Fruit fly (Drosophila melanogaster) whole organism, embryonic: ENCODE data around the gene pkaap.

Source experiments
- BtbVII ChIP-seq: fragments of 200-800 bp; sonication (Bioruptor generic); optimal IDR thresholded peaks from 3 replicates; lab custom pipeline; 2017; ENCODE audit warnings: missing biosample characterization, mild to moderate bottlenecking, missing genetic modification characterization
- CG1024 ChIP-seq: fragments of 200-800 bp; sonication (Bioruptor generic); IDR thresholded peaks from 2 replicates; pipeline ENCODE4 v1.3.6; 2022; ENCODE audit warnings: missing biosample characterization, missing genetic modification characterization
- CG10431 ChIP-seq: fragments of 200-800 bp; sonication (Bioruptor generic); optimal IDR thresholded peaks from 3 replicates; lab custom pipeline; 2018; ENCODE audit warnings: missing biosample characterization, mild to moderate bottlenecking, missing genetic modification characterization
- CG11085 ChIP-seq: fragments of 200-800 bp; sonication (Bioruptor generic); IDR thresholded peaks from 2 replicates; pipeline ENCODE4 v1.3.6; 2022; ENCODE audit warnings: missing biosample characterization, missing genetic modification characterization
- CG12104 ChIP-seq: fragments of 200-800 bp; sonication (Bioruptor generic); optimal IDR thresholded peaks from 3 replicates; lab custom pipeline; 2016; ENCODE audit warnings: missing biosample characterization, missing genetic modification characterization
- CG14014 ChIP-seq: fragments of 200-800 bp; sonication (Bioruptor generic); IDR thresholded peaks from 2 replicates; pipeline ENCODE4 v1.3.6; 2022; ENCODE audit warnings: missing biosample characterization, missing genetic modification characterization
- CG1603 ChIP-seq: fragments of 200-800 bp; sonication (Bioruptor generic); optimal IDR thresholded peaks from 2 replicates; lab custom pipeline; 2019; ENCODE audit warnings: missing biosample characterization, mild to moderate bottlenecking, missing genetic modification characterization, moderate library complexity
- CG17568 ChIP-seq: fragments of 200-800 bp; sonication (Bioruptor generic); optimal IDR thresholded peaks from 2 replicates; lab custom pipeline; 2018; ENCODE audit warnings: missing biosample characterization, mild to moderate bottlenecking, missing genetic modification characterization, moderate library complexity
- CG2116 ChIP-seq: fragments of 200-800 bp; sonication (Bioruptor generic); optimal IDR thresholded peaks from 3 replicates; lab custom pipeline; 2018; ENCODE audit warnings: missing biosample characterization, mild to moderate bottlenecking, missing genetic modification characterization
- CG2120 ChIP-seq: fragments of 200-800 bp; sonication (Bioruptor generic); optimal IDR thresholded peaks from 3 replicates; lab custom pipeline; 2016; ENCODE audit warnings: missing biosample characterization, missing genetic modification characterization
- CG30403 ChIP-seq: fragments of 200-800 bp; sonication (Bioruptor generic); optimal IDR thresholded peaks from 3 replicates; lab custom pipeline; 2016; ENCODE audit warnings: missing biosample characterization, missing genetic modification characterization
- CG31224 ChIP-seq: fragments of 200-800 bp; sonication (Bioruptor generic); IDR thresholded peaks from 2 replicates; pipeline ENCODE4 v1.3.6; 2022; ENCODE audit warnings: missing biosample characterization, missing genetic modification characterization
- CG4617 ChIP-seq: fragments of 200-800 bp; sonication (Bioruptor generic); optimal IDR thresholded peaks from 3 replicates; lab custom pipeline; 2016; ENCODE audit warnings: missing biosample characterization, missing genetic modification characterization, borderline replicate concordance
- CG6854 ChIP-seq: fragments of 200-800 bp; sonication (Bioruptor generic); optimal IDR thresholded peaks from 3 replicates; lab custom pipeline; 2017; ENCODE audit warnings: missing biosample characterization, mild to moderate bottlenecking, missing genetic modification characterization
- CG7271 ChIP-seq: fragments of 200-800 bp; sonication (Bioruptor generic); optimal IDR thresholded peaks from 2 replicates; lab custom pipeline; 2018; ENCODE audit warnings: missing biosample characterization, mild to moderate bottlenecking, missing genetic modification characterization, moderate library complexity
- CG7963 ChIP-seq: fragments of 200-800 bp; sonication (Bioruptor generic); IDR thresholded peaks from 3 replicates; pipeline ENCODE4 v1.3.6; 2022; ENCODE audit warnings: missing biosample characterization, missing genetic modification characterization; ENCODE audit not compliant: partially characterized antibody
- CG9437 ChIP-seq: fragments of 200-800 bp; sonication (Bioruptor generic); optimal IDR thresholded peaks from 2 replicates; lab custom pipeline; 2018; ENCODE audit warnings: missing biosample characterization, mild to moderate bottlenecking, missing genetic modification characterization
- Camta ChIP-seq: fragments of 200-800 bp; sonication (Bioruptor generic); optimal IDR thresholded peaks from 2 replicates; lab custom pipeline; 2016; ENCODE audit warnings: missing biosample characterization, missing genetic modification characterization
- CoRest ChIP-seq: fragments of 200-800 bp; sonication (Bioruptor generic); optimal IDR thresholded peaks from 3 replicates; lab custom pipeline; 2018; ENCODE audit warnings: missing biosample characterization, mild to moderate bottlenecking, missing genetic modification characterization, moderate library complexity
- Dad ChIP-seq: fragments of 200-800 bp; sonication (Bioruptor generic); optimal IDR thresholded peaks from 3 replicates; lab custom pipeline; 2016; ENCODE audit warnings: missing biosample characterization, missing genetic modification characterization
- Dek ChIP-seq: fragments of 200-800 bp; sonication (Bioruptor generic); optimal IDR thresholded peaks from 3 replicates; lab custom pipeline; 2019; ENCODE audit warnings: missing biosample characterization, mild to moderate bottlenecking, missing genetic modification characterization, moderate library complexity
- Gsc ChIP-seq: fragments of 200-800 bp; sonication (Bioruptor generic); IDR thresholded peaks from 2 replicates; pipeline ENCODE4 v1.3.6; 2022; ENCODE audit warnings: missing biosample characterization, missing genetic modification characterization
- HLH4C ChIP-seq: fragments of 200-800 bp; sonication (Bioruptor generic); IDR thresholded peaks from 3 replicates; pipeline ENCODE4 v1.3.6; 2022; ENCODE audit warnings: missing biosample characterization, missing genetic modification characterization; ENCODE audit not compliant: partially characterized antibody
- HLHmδ ChIP-seq: fragments of 200-800 bp; sonication (Bioruptor generic); optimal IDR thresholded peaks from 2 replicates; lab custom pipeline; 2018; ENCODE audit warnings: missing biosample characterization, mild to moderate bottlenecking, missing genetic modification characterization, moderate library complexity
- Hand ChIP-seq: fragments of 200-800 bp; sonication (Bioruptor generic); optimal IDR thresholded peaks from 2 replicates; lab custom pipeline; 2017; ENCODE audit warnings: mild to moderate bottlenecking, missing biosample characterization, missing genetic modification reagents, missing genetic modification characterization
- HmgD ChIP-seq: fragments of 200-800 bp; sonication (Bioruptor generic); optimal IDR thresholded peaks from 3 replicates; lab custom pipeline; 2016; ENCODE audit warnings: missing biosample characterization, missing genetic modification characterization
- Mad ChIP-seq: fragments of 200-800 bp; sonication (Bioruptor generic); optimal IDR thresholded peaks from 2 replicates; lab custom pipeline; 2016; ENCODE audit warnings: missing biosample characterization, missing genetic modification characterization
- Nf-YB ChIP-seq: fragments of 200-800 bp; sonication (Bioruptor generic); optimal IDR thresholded peaks from 3 replicates; lab custom pipeline; 2019; ENCODE audit warnings: missing biosample characterization, mild to moderate bottlenecking, missing genetic modification characterization, moderate library complexity
- Oli ChIP-seq: fragments of 200-800 bp; sonication (Bioruptor generic); optimal IDR thresholded peaks from 2 replicates; lab custom pipeline; 2018; ENCODE audit warnings: missing biosample characterization, mild to moderate bottlenecking, missing genetic modification characterization, moderate library complexity
- Sox100B ChIP-seq: fragments of 200-800 bp; sonication (Bioruptor generic); optimal IDR thresholded peaks from 3 replicates; lab custom pipeline; 2018; ENCODE audit warnings: missing biosample characterization, mild to moderate bottlenecking, missing genetic modification characterization
- Sox102F ChIP-seq: fragments of 200-800 bp; sonication (Bioruptor generic); optimal IDR thresholded peaks from 2 replicates; lab custom pipeline; 2018; ENCODE audit warnings: missing biosample characterization, mild to moderate bottlenecking, missing genetic modification characterization, moderate library complexity
- Vsx1 ChIP-seq: fragments of 200-800 bp; sonication (Bioruptor generic); optimal IDR thresholded peaks from 2 replicates; lab custom pipeline; 2017; ENCODE audit warnings: missing biosample characterization, mild to moderate bottlenecking, missing genetic modification characterization, missing genetic modification reagents
- al ChIP-seq: fragments of 200-800 bp; sonication (Bioruptor generic); IDR thresholded peaks from 2 replicates; pipeline ENCODE4 v1.3.6; 2022; ENCODE audit warnings: missing biosample characterization, missing genetic modification characterization
- crol ChIP-seq: fragments of 200-800 bp; sonication (Bioruptor generic); IDR thresholded peaks from 2 replicates; pipeline ENCODE4 v1.3.6; 2022; ENCODE audit warnings: missing biosample characterization, missing genetic modification characterization
- disco-r ChIP-seq: fragments of 200-800 bp; sonication (Bioruptor generic); optimal IDR thresholded peaks from 2 replicates; lab custom pipeline; 2016; ENCODE audit warnings: missing biosample characterization, missing genetic modification characterization
- emc ChIP-seq: fragments of 200-800 bp; sonication (Bioruptor generic); optimal IDR thresholded peaks from 2 replicates; lab custom pipeline; 2016; ENCODE audit warnings: missing biosample characterization, missing genetic modification characterization
- eyg ChIP-seq: fragments of 200-800 bp; sonication (Bioruptor generic); optimal IDR thresholded peaks from 3 replicates; lab custom pipeline; 2016; ENCODE audit warnings: missing biosample characterization, missing genetic modification characterization
- gsb ChIP-seq: fragments of 200-800 bp; sonication (Bioruptor generic); IDR thresholded peaks from 2 replicates; pipeline ENCODE4 v1.3.6; 2022; ENCODE audit warnings: missing biosample characterization, missing genetic modification characterization
- insv ChIP-seq, 2 experiments: fragments of 200-800 bp; sonication (Bioruptor generic); optimal IDR thresholded peaks; 3 replicates each; lab custom pipeline; 2016 to 2018; ENCODE audit warnings: missing biosample characterization in 2 of 2, missing genetic modification characterization in 2 of 2
- lilli ChIP-seq: fragments of 200-800 bp; sonication (Bioruptor generic); optimal IDR thresholded peaks from 3 replicates; lab custom pipeline; 2016; ENCODE audit warnings: missing biosample characterization, missing genetic modification characterization
- odd ChIP-seq: fragments of 200-800 bp; sonication (Bioruptor generic); optimal IDR thresholded peaks from 2 replicates; lab custom pipeline; 2017; ENCODE audit warnings: missing biosample characterization, mild to moderate bottlenecking, missing genetic modification characterization
- row ChIP-seq: fragments of 200-800 bp; sonication (Bioruptor generic); IDR thresholded peaks from 3 replicates; pipeline ENCODE4 v1.3.6; 2022; ENCODE audit warnings: missing biosample characterization, missing genetic modification characterization
- scrt ChIP-seq: fragments of 200-800 bp; sonication (Bioruptor generic); optimal IDR thresholded peaks from 2 replicates; lab custom pipeline; 2018; ENCODE audit warnings: missing biosample characterization, mild to moderate bottlenecking, missing genetic modification characterization, moderate library complexity
- seq ChIP-seq: fragments of 200-800 bp; sonication (Bioruptor generic); IDR thresholded peaks from 2 replicates; pipeline ENCODE4 v1.3.6; 2022; ENCODE audit warnings: missing biosample characterization, missing genetic modification characterization
- slbo ChIP-seq: fragments of 200-800 bp; sonication (Bioruptor generic); IDR thresholded peaks from 2 replicates; pipeline ENCODE4 v1.3.6; 2022; ENCODE audit warnings: missing biosample characterization, missing genetic modification characterization
- toy ChIP-seq: fragments of 200-800 bp; sonication (Bioruptor generic); IDR thresholded peaks from 2 replicates; pipeline ENCODE4 v1.3.6; 2022; ENCODE audit warnings: missing biosample characterization, missing genetic modification characterization
- trh ChIP-seq: fragments of 200-800 bp; sonication (Bioruptor generic); optimal IDR thresholded peaks from 2 replicates; lab custom pipeline; 2016; ENCODE audit warnings: missing biosample characterization, missing genetic modification characterization
- wdn ChIP-seq: fragments of 200-800 bp; sonication (Bioruptor generic); IDR thresholded peaks from 2 replicates; pipeline ENCODE4 v1.3.6; 2022; ENCODE audit warnings: missing biosample characterization, missing genetic modification characterization

pkaap gene

DNA sequence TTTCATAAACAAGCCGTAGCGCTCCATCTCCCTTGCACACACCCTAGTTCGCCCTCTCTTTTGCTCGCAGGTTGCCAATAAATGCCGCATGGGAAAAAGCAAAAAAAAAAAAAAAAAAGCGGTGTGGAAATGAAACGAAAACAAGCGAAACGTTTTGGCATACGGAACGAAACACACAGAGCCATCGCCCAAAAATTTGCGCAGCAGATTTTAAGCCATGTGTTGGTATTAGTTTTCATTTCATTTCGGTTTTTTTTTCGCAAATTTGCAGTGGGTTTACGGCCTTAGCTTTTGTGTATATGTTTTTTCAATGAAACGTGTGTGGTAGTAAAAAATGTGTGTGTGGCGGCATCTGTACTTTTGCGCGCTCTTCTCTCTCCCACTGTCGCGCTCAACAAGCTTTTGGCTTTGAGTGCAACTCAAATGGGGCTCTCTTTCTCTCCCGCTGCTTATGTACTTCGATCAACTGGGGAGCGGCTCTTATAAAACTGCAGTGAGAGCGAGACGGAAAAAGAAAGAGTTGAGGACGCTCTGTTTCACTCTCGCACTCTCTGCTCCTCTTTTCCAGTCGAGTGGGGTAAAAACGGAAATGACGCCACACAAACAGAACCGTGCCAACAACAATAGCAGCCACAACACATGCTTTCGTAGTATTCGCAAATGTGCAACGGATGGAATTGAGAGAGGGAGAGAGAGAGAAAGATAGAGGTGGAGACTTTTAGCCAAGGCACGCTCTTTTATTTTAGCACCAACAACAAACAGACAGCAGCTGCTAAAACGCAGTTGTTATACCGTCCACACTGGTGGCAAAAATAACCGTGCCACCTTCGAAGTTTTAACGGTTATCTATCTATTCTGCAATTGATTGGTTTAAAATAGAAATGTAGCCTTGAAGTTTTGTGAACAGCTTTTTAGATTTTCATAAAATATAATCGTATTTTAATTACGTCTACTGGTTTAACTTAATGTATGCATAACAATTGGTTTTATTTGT is 3.5 kb upstream of the pkaap start (continued):
- TF ChIP-seq Sox100B (peak; percentile 25), HmgD (GFP tag; lab: Kevin White, UChicago) (no peak), Dad (GFP tag; lab: Kevin White, UChicago) (peak; percentile 31), Vsx1 (GFP tag; lab: Kevin White, UChicago) (peak; percentile 40), Nf-YB (peak; percentile 18), Hand (GFP tag; lab: Kevin White, UChicago) (peak; percentile 48), CG2116 (GFP tag; lab: Kevin White, UChicago) (peak; percentile 20), CG6854 (GFP tag; lab: Kevin White, UChicago) (peak; percentile 30), HLH4C (GFP tag; lab: Robert Waterston, UW) (no peak), scrt (GFP tag; lab: Kevin White, UChicago) (peak; percentile 70), eyg (peak; percentile 2), CG7963 (GFP tag; lab: Robert Waterston, UW) (no peak), CG30403 (peak; percentile 29), CG10431 (no peak), HLHmδ (no peak), CG11085 (GFP tag; lab: Robert Waterston, UW) (no peak), Oli (tag; lab: Kevin White, UChicago) (peak; percentile 56), wdn (GFP tag; lab: Robert Waterston, UW) (no peak), BtbVII (no peak), insv (GFP tag; optimal IDR thresholded peaks at IDR 0.05; lab: Kevin White, UChicago) (no peak), CG31224 (GFP tag; lab: Robert Waterston, UW) (no peak), CG12104 (GFP tag; lab: Kevin White, UChicago) (peak; percentile 0), CG17568 (GFP tag; lab: Kevin White, UChicago) (no peak), Camta (GFP tag; lab: Kevin White, UChicago) (peak; percentile 34), Mad (peak; percentile 53), row (GFP tag; lab: Robert Waterston, UW) (no peak), trh (GFP tag; lab: Kevin White, UChicago) (peak; percentile 36), CoRest (peak; percentile 46), CG1603 (tag; lab: Kevin White, UChicago) (peak; percentile 30), slbo (GFP tag; lab: Robert Waterston, UW) (no peak), CG7271 (tag; lab: Kevin White, UChicago) (no peak), CG14014 (GFP tag; lab: Robert Waterston, UW) (no peak), CG9437 (no peak), gsb (GFP tag; lab: Robert Waterston, UW) (no peak), crol (no peak), CG2120 (GFP tag; lab: Kevin White, UChicago) (peak; percentile 61), CG4617 (GFP tag; lab: Kevin White, UChicago) (no peak), Gsc (GFP tag; lab: Robert Waterston, UW) (no peak), Sox102F (GFP tag; lab: Kevin White, UChicago) (peak; percentile 54), emc (no peak), seq (GFP tag; lab: Robert Waterston, UW) (no peak), disco-r (GFP tag; lab: Kevin White, UChicago) (peak; percentile 47), toy (GFP tag; lab: Robert Waterston, UW) (no peak), lilli (GFP tag; lab: Kevin White, UChicago) (peak; percentile 64), CG1024 (GFP tag; lab: Robert Waterston, UW) (no peak), odd (GFP tag; lab: Kevin White, UChicago) (peak; percentile 56), al (GFP tag; lab: Robert Waterston, UW) (no peak), Dek (peak; percentile 59)
